Fruit fly (Drosophila melanogaster) whole organism, embryonic: ENCODE data around the gene CG11951.

Experiments used
- Aef1 ChIP-seq: fragments of 200-800 bp; sonication (Bioruptor generic); IDR thresholded peaks from 3 replicates; pipeline ENCODE4 v1.3.6; 2022; ENCODE audit warnings: missing biosample characterization, missing genetic modification characterization
- Bteb2 ChIP-seq: fragments of 200-800 bp; sonication (Bioruptor generic); optimal IDR thresholded peaks from 2 replicates; lab custom pipeline; 2016; ENCODE audit warnings: missing biosample characterization, missing genetic modification characterization
- CG13624 ChIP-seq: fragments of 200-800 bp; sonication (Bioruptor generic); optimal IDR thresholded peaks from 2 replicates; lab custom pipeline; 2016; ENCODE audit warnings: missing biosample characterization, missing genetic modification characterization
- CG14710 ChIP-seq: fragments of 200-800 bp; sonication (Bioruptor generic); optimal IDR thresholded peaks from 3 replicates; lab custom pipeline; 2019; ENCODE audit warnings: missing biosample characterization, mild to moderate bottlenecking, missing genetic modification characterization, moderate library complexity
- CG14965 ChIP-seq: fragments of 200-800 bp; sonication (Bioruptor generic); optimal IDR thresholded peaks from 2 replicates; lab custom pipeline; 2016; ENCODE audit warnings: missing biosample characterization, missing genetic modification characterization, borderline replicate concordance
- CG2202 ChIP-seq: fragments of 200-800 bp; sonication (Bioruptor generic); optimal IDR thresholded peaks from 2 replicates; lab custom pipeline; 2018; ENCODE audit warnings: missing biosample characterization, mild to moderate bottlenecking, missing genetic modification characterization
- CG3065 ChIP-seq: fragments of 200-800 bp; sonication (Bioruptor generic); optimal IDR thresholded peaks from 2 replicates; lab custom pipeline; 2016; ENCODE audit warnings: missing biosample characterization, missing genetic modification characterization
- CG31224 ChIP-seq: fragments of 200-800 bp; sonication (Bioruptor generic); IDR thresholded peaks from 2 replicates; pipeline ENCODE4 v1.3.6; 2022; ENCODE audit warnings: missing biosample characterization, missing genetic modification characterization
- CG3726 ChIP-seq: fragments of 200-800 bp; sonication (Bioruptor generic); IDR thresholded peaks from 3 replicates; pipeline ENCODE4, ENCODE4 v1.3.6; 2022; ENCODE audit warnings: missing biosample characterization, missing genetic modification characterization
- CG5180 ChIP-seq: fragments of 200-800 bp; sonication (Bioruptor generic); optimal IDR thresholded peaks from 3 replicates; lab custom pipeline; 2017; ENCODE audit warnings: missing biosample characterization, missing genetic modification characterization, mild to moderate bottlenecking, moderate library complexity, missing genetic modification reagents
- CG5245 ChIP-seq: fragments of 200-800 bp; sonication (Bioruptor generic); optimal IDR thresholded peaks from 3 replicates; lab custom pipeline; 2016; ENCODE audit warnings: missing biosample characterization, missing genetic modification characterization
- CG6654 ChIP-seq: fragments of 200-800 bp; sonication (Bioruptor generic); optimal IDR thresholded peaks from 2 replicates; lab custom pipeline; 2017; ENCODE audit warnings: missing biosample characterization, mild to moderate bottlenecking, missing genetic modification characterization
- CG6689 ChIP-seq: fragments of 200-800 bp; sonication (Bioruptor generic); IDR thresholded peaks from 2 replicates; pipeline ENCODE4 v1.3.6; 2022; ENCODE audit warnings: missing biosample characterization, missing genetic modification characterization
- CG6813 ChIP-seq: fragments of 200-800 bp; sonication (Bioruptor generic); optimal IDR thresholded peaks from 2 replicates; lab custom pipeline; 2017; ENCODE audit warnings: missing biosample characterization, missing genetic modification characterization, mild to moderate bottlenecking, moderate library complexity, missing genetic modification reagents
- CG6854 ChIP-seq: fragments of 200-800 bp; sonication (Bioruptor generic); optimal IDR thresholded peaks from 3 replicates; lab custom pipeline; 2017; ENCODE audit warnings: missing biosample characterization, mild to moderate bottlenecking, missing genetic modification characterization
- CG7357 ChIP-seq: fragments of 200-800 bp; sonication (Bioruptor generic); IDR thresholded peaks from 3 replicates; pipeline ENCODE4 v1.3.6; 2022; ENCODE audit warnings: missing biosample characterization, missing genetic modification characterization
- CG7839 ChIP-seq: fragments of 200-800 bp; sonication (Bioruptor generic); optimal IDR thresholded peaks from 3 replicates; lab custom pipeline; 2018; ENCODE audit warnings: missing biosample characterization, mild to moderate bottlenecking, missing genetic modification characterization, moderate library complexity
- CG8924 ChIP-seq: fragments of 200-800 bp; optimal IDR thresholded peaks from 3 replicates; lab custom pipeline; 2019; ENCODE audit warnings: missing biosample characterization, mild to moderate bottlenecking, missing genetic modification characterization, moderate library complexity
- CG8944 ChIP-seq: fragments of 200-800 bp; sonication (Bioruptor generic); optimal IDR thresholded peaks from 3 replicates; lab custom pipeline; 2016; ENCODE audit warnings: missing biosample characterization, missing genetic modification characterization
- CTCF ChIP-seq: fragments of 200-800 bp; sonication (Bioruptor generic); optimal IDR thresholded peaks from 2 replicates; lab custom pipeline; 2017; ENCODE audit warnings: missing biosample characterization, mild to moderate bottlenecking, missing genetic modification characterization, moderate library complexity
- Gsc ChIP-seq: fragments of 200-800 bp; sonication (Bioruptor generic); IDR thresholded peaks from 2 replicates; pipeline ENCODE4 v1.3.6; 2022; ENCODE audit warnings: missing biosample characterization, missing genetic modification characterization
- HLHmδ ChIP-seq: fragments of 200-800 bp; sonication (Bioruptor generic); optimal IDR thresholded peaks from 2 replicates; lab custom pipeline; 2018; ENCODE audit warnings: missing biosample characterization, mild to moderate bottlenecking, missing genetic modification characterization, moderate library complexity
- Hand ChIP-seq: fragments of 200-800 bp; sonication (Bioruptor generic); optimal IDR thresholded peaks from 2 replicates; lab custom pipeline; 2017; ENCODE audit warnings: mild to moderate bottlenecking, missing biosample characterization, missing genetic modification reagents, missing genetic modification characterization
- Hmx ChIP-seq: fragments of 200-800 bp; sonication (Bioruptor generic); optimal IDR thresholded peaks from 2 replicates; lab custom pipeline; 2016; ENCODE audit warnings: missing biosample characterization, missing genetic modification characterization
- Hr78 ChIP-seq, 2 experiments: fragments of 200-800 bp in 1 of 2; fragments of >200 bp in 1 of 2; sonication (Bioruptor generic) in 1 of 2; optimal IDR thresholded peaks; 2 replicates each; lab custom pipeline; 2017 to 2019; ENCODE audit warnings: missing biosample characterization in 2 of 2, missing genetic modification characterization in 2 of 2, mild to moderate bottlenecking in 1 of 2, moderate library complexity in 1 of 2
- Lpt ChIP-seq: fragments of >200 bp; optimal IDR thresholded peaks from 2 replicates; lab custom pipeline; 2018; ENCODE audit warnings: missing biosample characterization, missing genetic modification characterization
- Mrtf ChIP-seq: fragments of 200-800 bp; sonication (Bioruptor generic); IDR thresholded peaks from 3 replicates; pipeline ENCODE4 v1.3.6; 2022; ENCODE audit warnings: missing biosample characterization, missing genetic modification characterization
- Nf-YA ChIP-seq: fragments of 200-800 bp; sonication (Bioruptor generic); IDR thresholded peaks from 2 replicates; pipeline ENCODE4 v1.3.6; 2022; ENCODE audit warnings: missing biosample characterization, missing genetic modification characterization
- Oli ChIP-seq: fragments of 200-800 bp; sonication (Bioruptor generic); optimal IDR thresholded peaks from 2 replicates; lab custom pipeline; 2018; ENCODE audit warnings: missing biosample characterization, mild to moderate bottlenecking, missing genetic modification characterization, moderate library complexity
- Six4 ChIP-seq: fragments of 200-800 bp; sonication (Bioruptor generic); optimal IDR thresholded peaks from 2 replicates; lab custom pipeline; 2016; ENCODE audit warnings: missing biosample characterization, missing genetic modification characterization
- ac ChIP-seq: fragments of 200-800 bp; sonication (Bioruptor generic); optimal IDR thresholded peaks from 3 replicates; lab custom pipeline; 2017; ENCODE audit warnings: missing biosample characterization, mild to moderate bottlenecking, missing genetic modification characterization
- bbx ChIP-seq: fragments of 200-800 bp; sonication (Bioruptor generic); IDR thresholded peaks from 2 replicates; pipeline ENCODE4 v1.3.6; 2022; ENCODE audit warnings: missing biosample characterization, missing genetic modification characterization; ENCODE audit not compliant: partially characterized antibody
- bigmax ChIP-seq: fragments of 200-800 bp; sonication (Bioruptor generic); optimal IDR thresholded peaks from 2 replicates; lab custom pipeline; 2018; ENCODE audit warnings: missing biosample characterization, mild to moderate bottlenecking, missing genetic modification characterization
- btn ChIP-seq: fragments of 200-800 bp; sonication (Bioruptor generic); optimal IDR thresholded peaks from 2 replicates; lab custom pipeline; 2016; ENCODE audit warnings: missing biosample characterization, missing genetic modification characterization
- dmrt11E ChIP-seq: fragments of 200-800 bp; sonication (Bioruptor generic); optimal IDR thresholded peaks from 3 replicates; lab custom pipeline; 2018; ENCODE audit warnings: missing biosample characterization, mild to moderate bottlenecking, missing genetic modification characterization, moderate library complexity
- dysf ChIP-seq: fragments of 200-800 bp; sonication (Bioruptor generic); IDR thresholded peaks from 3 replicates; pipeline ENCODE4 v1.3.6; 2022; ENCODE audit warnings: missing biosample characterization, missing genetic modification characterization
- eyg ChIP-seq: fragments of 200-800 bp; sonication (Bioruptor generic); optimal IDR thresholded peaks from 3 replicates; lab custom pipeline; 2016; ENCODE audit warnings: missing biosample characterization, missing genetic modification characterization
- inv ChIP-seq: fragments of 200-800 bp; sonication (Bioruptor generic); IDR thresholded peaks from 2 replicates; pipeline ENCODE4 v1.3.6; 2022; ENCODE audit warnings: missing biosample characterization, missing genetic modification characterization; ENCODE audit not compliant: partially characterized antibody
- jumu ChIP-seq: fragments of 200-800 bp; sonication (Bioruptor generic); optimal IDR thresholded peaks from 3 replicates; lab custom pipeline; 2016; ENCODE audit warnings: missing biosample characterization, missing genetic modification characterization
- mam ChIP-seq: fragments of 200-800 bp; sonication (Bioruptor generic); optimal IDR thresholded peaks from 3 replicates; lab custom pipeline; 2016; ENCODE audit warnings: missing biosample characterization, missing genetic modification characterization
- pnt ChIP-seq: fragments of 200-800 bp; sonication (Bioruptor generic); optimal IDR thresholded peaks from 3 replicates; lab custom pipeline; 2016; ENCODE audit warnings: missing biosample characterization, missing genetic modification characterization
- row ChIP-seq: fragments of 200-800 bp; sonication (Bioruptor generic); IDR thresholded peaks from 3 replicates; pipeline ENCODE4 v1.3.6; 2022; ENCODE audit warnings: missing biosample characterization, missing genetic modification characterization
- salm ChIP-seq: fragments of 200-800 bp; sonication (Bioruptor generic); optimal IDR thresholded peaks from 2 replicates; lab custom pipeline; 2018; ENCODE audit warnings: missing biosample characterization, mild to moderate bottlenecking, missing genetic modification characterization
- sc ChIP-seq, 3 experiments: fragments of >200 bp in 2 of 3; fragments of 200-800 bp in 1 of 3; sonication (Bioruptor generic) in 1 of 3; optimal IDR thresholded peaks; 2 replicates in 2 of 3; 3 replicates in 1 of 3; lab custom pipeline; 2017; ENCODE audit warnings: mild to moderate bottlenecking in 1 of 3, missing biosample characterization in 1 of 3, missing genetic modification characterization in 1 of 3, missing genetic modification reagents in 1 of 3
- schlank ChIP-seq: fragments of 200-800 bp; sonication (Bioruptor generic); optimal IDR thresholded peaks from 2 replicates; lab custom pipeline; 2018; ENCODE audit warnings: missing biosample characterization, mild to moderate bottlenecking, missing genetic modification characterization
- trem ChIP-seq: fragments of 200-800 bp; optimal IDR thresholded peaks from 3 replicates; lab custom pipeline; 2019; ENCODE audit warnings: missing biosample characterization, mild to moderate bottlenecking, missing genetic modification characterization, moderate library complexity
- wor ChIP-seq: fragments of 200-800 bp; sonication (Bioruptor generic); IDR thresholded peaks from 2 replicates; pipeline ENCODE4 v1.3.6; 2022; ENCODE audit warnings: missing biosample characterization, missing genetic modification characterization
- zfh1 ChIP-seq: fragments of 200-800 bp; sonication (Bioruptor generic); IDR thresholded peaks from 3 replicates; pipeline ENCODE4 v1.3.6; 2022; ENCODE audit warnings: missing biosample characterization, missing genetic modification characterization

CG11951 gene

dm6 chr3R:29214262-29214661 lies 24.3 kb downstream of the CG11951 start (continued):
- peak; percentile 99 for TF ChIP-seq CG6854 (GFP tag; lab: Kevin White, UChicago)
- TF ChIP-seq CG7357 (GFP tag; lab: Robert Waterston, UW): peak; percentile 91
- TF ChIP-seq pnt: peak; percentile 98
- TF ChIP-seq CG6813 (GFP tag; lab: Kevin White, UChicago): peak; percentile 99
- TF ChIP-seq dysf (GFP tag; lab: Robert Waterston, UW): peak; percentile 99
- TF ChIP-seq schlank: peak; percentile 98
- TF ChIP-seq inv: no peak
- TF ChIP-seq Bteb2 (GFP tag; lab: Kevin White, UChicago): peak; percentile 99
- TF ChIP-seq CG5180 (GFP tag; lab: Kevin White, UChicago): peak; percentile 94
- TF ChIP-seq zfh1 (GFP tag; lab: Robert Waterston, UW): peak; percentile 100
- TF ChIP-seq CG8944: peak; percentile 98
- TF ChIP-seq HLHmδ (GFP tag; lab: Kevin White, UChicago): no peak
- TF ChIP-seq Hr78 (GFP tag; optimal IDR thresholded peaks at IDR 0.05; lab: Kevin White, UChicago): peak in 1 of 2 experiments; percentile 96
- peak; percentile 99 for TF ChIP-seq mam (GFP tag; lab: Kevin White, UChicago)
- TF ChIP-seq CG3065 (GFP tag; lab: Kevin White, UChicago): peak; percentile 99
- peak; percentile 100 for TF ChIP-seq ac (GFP tag; lab: Kevin White, UChicago)
- peak; percentile 45 for TF ChIP-seq bbx
- peak; percentile 99 for TF ChIP-seq Oli
- TF ChIP-seq Gsc (GFP tag; lab: Robert Waterston, UW): peak; percentile 97
- peak; percentile 90 for TF ChIP-seq CG14965 (GFP tag; lab: Kevin White, UChicago)
- TF ChIP-seq Nf-YA (GFP tag; lab: Robert Waterston, UW): peak; percentile 99
- TF ChIP-seq sc (optimal IDR thresholded peaks at IDR 0.05; lab: Kevin White, UChicago): no peak
- TF ChIP-seq sc (GFP tag; optimal IDR thresholded peaks at IDR 0.05; lab: Kevin White, UChicago): peak; percentile 99
- TF ChIP-seq row (GFP tag; lab: Robert Waterston, UW): peak; percentile 100
- TF ChIP-seq CG13624 (GFP tag; lab: Kevin White, UChicago): peak; percentile 99
- peak; percentile 99 for TF ChIP-seq eyg
- peak; percentile 97 for TF ChIP-seq wor
- peak; percentile 99 for TF ChIP-seq Mrtf (GFP tag; lab: Robert Waterston, UW)
- TF ChIP-seq jumu (GFP tag; lab: Kevin White, UChicago): peak; percentile 98
- TF ChIP-seq CG6654 (GFP tag; lab: Kevin White, UChicago): peak; percentile 92
- peak; percentile 99 for TF ChIP-seq CG2202
- peak; percentile 99 for TF ChIP-seq salm (tag; lab: Kevin White, UChicago)
- peak; percentile 86 for TF ChIP-seq bigmax (GFP tag; lab: Kevin White, UChicago)
- peak; percentile 99 for TF ChIP-seq CG8924 (tag; lab: Kevin White, UChicago)
- TF ChIP-seq CTCF (GFP tag; lab: Kevin White, UChicago): peak; percentile 78
- peak; percentile 99 for TF ChIP-seq CG5245 (GFP tag; lab: Kevin White, UChicago)
- peak; percentile 99 for TF ChIP-seq Six4
- TF ChIP-seq CG31224: peak; percentile 96
- TF ChIP-seq Lpt (GFP tag; lab: Kevin White, UChicago): no peak
- peak; percentile 99 for TF ChIP-seq CG6689 (GFP tag; lab: Robert Waterston, UW)
- peak; percentile 96 for TF ChIP-seq Hmx (GFP tag; lab: Kevin White, UChicago)
- TF ChIP-seq CG14710: peak; percentile 99
- peak; percentile 97 for TF ChIP-seq trem (tag; lab: Kevin White, UChicago)
- TF ChIP-seq dmrt11E: peak; percentile 100
- TF ChIP-seq btn: peak; percentile 99
- peak; percentile 100 for TF ChIP-seq CG7839 (tag; lab: Kevin White, UChicago)
- TF ChIP-seq Aef1 (GFP tag; lab: Robert Waterston, UW): peak; percentile 99
- peak; percentile 99 for TF ChIP-seq Hand (GFP tag; lab: Kevin White, UChicago)
- TF ChIP-seq CG3726: peak; percentile 99
- TF ChIP-seq, all 482 proteins: peak for 453
